Worm (Caenorhabditis elegans) whole organism, L4/young adult: ENCODE data around the gene ref-2.

ENCODE experiments used
- W03F9.2 ChIP-seq: fragments of 150-350 bp; optimal IDR thresholded peaks from 2 replicates; lab custom pipeline; 2014; ENCODE audit warnings: missing biosample characterization, missing genetic modification characterization
- him-1 ChIP-seq: sonication (generic microtip); optimal IDR thresholded peaks from 2 replicates; lab custom pipeline; 2016; ENCODE audit warnings: missing genotype, missing genetic modification reagents, missing genetic modification characterization, missing compliant biosample characterization

- TF ChIP-seq him-1 (tag; lab: Kevin White, UChicago) (no peak), W03F9.2 (tag; lab: Kevin White, UChicago) (no peak)
Observed at ce11 chrX:7739353-7739752, 4.7 kb upstream of the ref-2 start, which contains the start of gene K09F5.1.
